Worm (Caenorhabditis elegans) whole organism, L3 larva: ENCODE data around the gene egl-4.
A peak's percentile ranks its signal among the peaks of the same experiment; 100 is the strongest.

Experiments used
- ama-1 ChIP-seq: fragments of 150-350 bp; optimal IDR thresholded peaks from 2 replicates; lab custom pipeline; 2018
- ceh-16 ChIP-seq: sonication (generic microtip); optimal IDR thresholded peaks from 2 replicates; lab custom pipeline; 2017; ENCODE audit warnings: missing biosample characterization, missing genetic modification characterization
- ceh-82 ChIP-seq: fragments of 150-350 bp; optimal IDR thresholded peaks from 2 replicates; lab custom pipeline; 2014; ENCODE audit warnings: missing biosample characterization, missing genetic modification characterization
- elt-1 ChIP-seq: fragments of 150-350 bp; optimal IDR thresholded peaks from 2 replicates; lab custom pipeline; 2014; ENCODE audit warnings: missing biosample characterization, missing genetic modification characterization
- elt-2 ChIP-seq: sonication (generic microtip); optimal IDR thresholded peaks from 2 replicates; lab custom pipeline; 2016; ENCODE audit warnings: missing genetic modification reagents, mild to moderate bottlenecking, missing genetic modification characterization, missing compliant biosample characterization
- nhr-23 ChIP-seq: fragments of 150-350 bp; optimal IDR thresholded peaks from 2 replicates; lab custom pipeline; 2014; ENCODE audit warnings: missing biosample characterization, missing genetic modification reagents, missing genetic modification characterization
- nhr-237 ChIP-seq: fragments of 150-350 bp; optimal IDR thresholded peaks from 2 replicates; lab custom pipeline; 2014; ENCODE audit warnings: missing biosample characterization, missing genetic modification characterization
- nhr-67 ChIP-seq: fragments of 150-350 bp; optimal IDR thresholded peaks from 2 replicates; lab custom pipeline; 2014; ENCODE audit warnings: missing biosample characterization, missing genetic modification characterization
- nhr-76 ChIP-seq: fragments of 150-350 bp; sonication (generic microtip); optimal IDR thresholded peaks from 5 replicates; lab custom pipeline; 2014; ENCODE audit warnings: missing biosample characterization, missing genetic modification characterization
- nhr-77 ChIP-seq: fragments of 150-350 bp; optimal IDR thresholded peaks from 2 replicates; lab custom pipeline; 2014; ENCODE audit warnings: missing biosample characterization, missing genetic modification characterization
- snpc-4 ChIP-seq: fragments of 150-350 bp; optimal IDR thresholded peaks from 2 replicates; lab custom pipeline; 2014; ENCODE audit warnings: missing biosample characterization, missing genetic modification characterization
- unc-39 ChIP-seq: sonication (generic microtip); optimal IDR thresholded peaks from 4 replicates; lab custom pipeline; 2017; ENCODE audit warnings: missing biosample characterization, missing genetic modification characterization

DNA sequence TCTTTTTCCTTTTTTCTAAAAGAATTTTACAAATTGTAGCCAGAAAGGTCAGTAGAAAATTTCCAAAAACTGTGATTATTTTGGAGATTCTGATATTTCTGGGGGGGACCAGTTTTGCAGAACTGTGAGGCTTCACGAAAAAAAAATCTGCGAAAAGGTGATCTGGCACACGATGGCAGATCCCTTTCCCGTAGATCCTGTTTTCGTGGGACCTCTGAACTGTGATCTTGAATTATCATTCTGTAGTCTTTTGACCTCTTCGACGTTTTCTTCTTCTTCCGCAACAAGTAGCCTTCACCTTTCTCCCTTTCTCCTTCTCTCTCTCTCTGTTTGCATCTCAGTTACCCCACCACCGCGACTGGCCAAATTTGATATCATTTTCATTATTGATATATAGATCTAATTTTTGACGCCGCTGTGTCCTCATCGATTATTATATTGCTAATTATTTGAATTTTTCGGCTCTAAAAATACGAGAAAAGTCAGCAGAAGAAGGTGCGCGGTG lies 6.1 kb downstream of the egl-4 start:
- no peak for TF ChIP-seq nhr-77
- no peak for TF ChIP-seq nhr-67 (tag; lab: Kevin White, UChicago)
- TF ChIP-seq elt-1 (tag; lab: Kevin White, UChicago), result no peak
- no peak for TF ChIP-seq elt-2 (tag; lab: Kevin White, UChicago)
- TF ChIP-seq ama-1 (lab: Kevin White, UChicago), result no peak
- peak; percentile 34 for TF ChIP-seq nhr-23 (tag; lab: Kevin White, UChicago)
- TF ChIP-seq snpc-4 (tag; lab: Kevin White, UChicago), result no peak
- TF ChIP-seq ceh-82 (tag; lab: Kevin White, UChicago), result no peak
- TF ChIP-seq unc-39, result no peak
- TF ChIP-seq nhr-76, result no peak
- TF ChIP-seq nhr-237 (tag; lab: Kevin White, UChicago), result no peak
- no peak for TF ChIP-seq ceh-16 (tag; lab: Kevin White, UChicago)
